Fruit fly (Drosophila melanogaster) whole organism, adult: ENCODE data around the gene Prdm13.

Source experiments
- CG11617 ChIP-seq: fragments of 200-800 bp; sonication (Bioruptor generic); optimal IDR thresholded peaks from 2 replicates; lab custom pipeline; 2017; ENCODE audit warnings: mild to moderate bottlenecking, missing biosample characterization, missing genetic modification reagents, missing genetic modification characterization
- CG12768 ChIP-seq: fragments of 200-800 bp; sonication (Bioruptor generic); optimal IDR thresholded peaks from 2 replicates; lab custom pipeline; 2017; ENCODE audit warnings: missing biosample characterization, missing genetic modification characterization, mild to moderate bottlenecking, moderate library complexity, missing genetic modification reagents
- CG14711 ChIP-seq: fragments of 200-800 bp; sonication (Bioruptor generic); optimal IDR thresholded peaks from 2 replicates; lab custom pipeline; 2018; ENCODE audit warnings: missing biosample characterization, mild to moderate bottlenecking, missing genetic modification characterization, moderate library complexity
- CG33017 ChIP-seq: fragments of 200-800 bp; sonication (Bioruptor generic); optimal IDR thresholded peaks from 2 replicates; lab custom pipeline; 2018; ENCODE audit warnings: missing biosample characterization, mild to moderate bottlenecking, missing genetic modification characterization, moderate library complexity
- CG5204 ChIP-seq: fragments of 200-800 bp; sonication (Bioruptor generic); optimal IDR thresholded peaks from 2 replicates; lab custom pipeline; 2016; ENCODE audit warnings: missing biosample characterization, missing genetic modification characterization
- CG7101 ChIP-seq: fragments of 200-800 bp; sonication (Bioruptor generic); optimal IDR thresholded peaks from 2 replicates; lab custom pipeline; 2018; ENCODE audit warnings: missing biosample characterization, mild to moderate bottlenecking, missing genetic modification characterization, moderate library complexity
- Crg-1 ChIP-seq: fragments of 200-800 bp; sonication (Bioruptor generic); optimal IDR thresholded peaks from 2 replicates; lab custom pipeline; 2016; ENCODE audit warnings: missing biosample characterization, missing genetic modification characterization
- Hr96 ChIP-seq: fragments of 200-800 bp; sonication (Bioruptor generic); optimal IDR thresholded peaks from 2 replicates; lab custom pipeline; 2016; ENCODE audit warnings: missing biosample characterization, missing genetic modification characterization
- Mnt ChIP-seq: fragments of 200-800 bp; sonication (Bioruptor generic); optimal IDR thresholded peaks from 2 replicates; lab custom pipeline; 2016; ENCODE audit warnings: missing biosample characterization, mild to moderate bottlenecking, missing genetic modification characterization
- cic ChIP-seq: fragments of 200-800 bp; sonication (Bioruptor generic); optimal IDR thresholded peaks from 2 replicates; lab custom pipeline; 2017; ENCODE audit warnings: missing biosample characterization, mild to moderate bottlenecking, missing genetic modification characterization, moderate library complexity
- tj ChIP-seq: fragments of 200-800 bp; sonication (Bioruptor generic); optimal IDR thresholded peaks from 3 replicates; lab custom pipeline; 2017; ENCODE audit warnings: missing biosample characterization, mild to moderate bottlenecking, missing genetic modification characterization, moderate library complexity

DNA sequence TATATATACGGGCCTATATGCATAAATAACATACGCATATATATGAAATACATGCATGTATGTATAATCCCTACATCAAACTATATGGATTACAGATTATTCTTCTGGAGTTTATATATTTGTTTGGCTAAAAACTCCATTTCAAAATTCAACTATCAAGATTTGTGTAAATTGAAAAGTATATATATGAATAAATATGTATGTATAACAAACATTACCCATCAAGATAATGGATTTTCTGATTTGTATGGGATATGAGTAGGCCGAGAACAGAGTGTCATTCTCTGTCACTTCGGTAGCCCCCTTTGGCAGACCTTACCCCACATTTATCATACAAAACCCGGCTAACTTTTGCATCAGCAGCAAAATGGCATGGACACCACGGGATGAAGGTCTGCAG lies 37.2 kb downstream of the Prdm13 start, which contains the start of gene CG8219:
- no peak for TF ChIP-seq Hr96
- no peak for TF ChIP-seq CG7101 (tag; lab: Kevin White, UChicago)
- no peak for TF ChIP-seq Mnt
- TF ChIP-seq cic, result no peak
- no peak for TF ChIP-seq CG11617
- TF ChIP-seq Crg-1 (GFP tag; lab: Kevin White, UChicago), result no peak
- no peak for TF ChIP-seq CG5204
- no peak for TF ChIP-seq tj
- TF ChIP-seq CG14711 (tag; lab: Kevin White, UChicago), result no peak
- TF ChIP-seq CG33017 (tag; lab: Kevin White, UChicago), result no peak
- TF ChIP-seq CG12768 (GFP tag; lab: Kevin White, UChicago), result no peak
